Fruit fly (Drosophila melanogaster): ENCODE results near the gene CG15635.

DNA sequence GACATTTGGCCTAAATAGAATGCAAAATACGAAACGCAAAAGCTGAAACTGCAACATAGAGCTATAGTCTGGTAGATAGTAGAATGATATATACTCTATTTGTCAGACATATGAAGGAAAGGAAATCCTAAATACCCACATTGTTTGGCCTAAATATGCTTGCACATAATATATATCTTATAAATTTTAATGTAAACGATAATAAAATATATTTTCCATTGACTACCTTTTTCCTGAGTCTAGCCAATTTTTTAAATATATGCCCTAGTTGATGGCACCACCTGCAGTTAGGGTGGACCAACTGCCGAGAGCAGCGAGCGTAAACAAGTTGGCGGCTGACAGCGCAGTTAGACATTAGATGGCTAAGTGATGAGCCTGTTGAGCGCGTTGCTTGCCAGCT, 46.1 kb upstream of the CG15635 start:
- TF ChIP-seq CG15710 (tag; optimal IDR thresholded peaks at IDR 0.05) (no peak), fd96Ca (GFP tag; IDR thresholded peaks at IDR 0.05) (no peak), rn (GFP tag; IDR thresholded peaks at IDR 0.05) (no peak), CG9948 (tag; optimal IDR thresholded peaks at IDR 0.05) (no peak), Ets98B (GFP tag; IDR thresholded peaks at IDR 0.05) (no peak), CG34367 (tag; optimal IDR thresholded peaks at IDR 0.05) (no peak), EcR (GFP tag; optimal IDR thresholded peaks at IDR 0.05) (no peak)
